Fruit fly (Drosophila melanogaster): ENCODE results near the gene Hmr.

dm6 chrX:10588789-10589188 lies 6.9 kb downstream of the Hmr start, which contains the start of gene Rab9D:
- TF ChIP-seq CG17806 (tag; optimal IDR thresholded peaks at IDR 0.05): no peak
- no peak for TF ChIP-seq D1 (tag; optimal IDR thresholded peaks at IDR 0.05)
- TF ChIP-seq CG9948 (tag; optimal IDR thresholded peaks at IDR 0.05): no peak
- TF ChIP-seq CG8301 (tag; optimal IDR thresholded peaks at IDR 0.05): no peak
- no peak for TF ChIP-seq fd96Ca (GFP tag; IDR thresholded peaks at IDR 0.05)
- no peak for TF ChIP-seq CG10348 (GFP tag; IDR thresholded peaks at IDR 0.05)
- TF ChIP-seq CG32121 (GFP tag; IDR thresholded peaks at IDR 0.05): no peak
- no peak for TF ChIP-seq CG15710 (tag; optimal IDR thresholded peaks at IDR 0.05)
- no peak for TF ChIP-seq EcR (GFP tag; optimal IDR thresholded peaks at IDR 0.05)
- no peak for TF ChIP-seq Ets98B (GFP tag; IDR thresholded peaks at IDR 0.05)
- TF ChIP-seq Snoo (tag; optimal IDR thresholded peaks at IDR 0.05): no peak
